Worm (Caenorhabditis elegans): Measurements from ENCODE around the gene clec-139.

- no peak for TF ChIP-seq athp-1 (tag; optimal IDR thresholded peaks at IDR 0.05)
- TF ChIP-seq let-526 (GFP tag; IDR thresholded peaks at IDR 0.05): no peak
- TF ChIP-seq lin-35 (GFP tag; optimal IDR thresholded peaks at IDR 0.05): no peak
- TF ChIP-seq ama-1 (optimal IDR thresholded peaks at IDR 0.05): no peak
- TF ChIP-seq ama-1 (GFP tag; optimal IDR thresholded peaks at IDR 0.05): no peak
- TF ChIP-seq pha-4 (tag; optimal IDR thresholded peaks at IDR 0.05): no peak
- no peak for TF ChIP-seq attf-3 (GFP tag; conservative IDR thresholded peaks at IDR 0.05)
- no peak for TF ChIP-seq egl-44 (GFP tag; IDR thresholded peaks at IDR 0.05)
- no peak for TF ChIP-seq nhr-80 (tag; optimal IDR thresholded peaks at IDR 0.05)
These were observed 17.3 kb upstream of the clec-139 start for ce11 chrII:4638891-4639290.

All from whole organism, young adult.